Worm (Caenorhabditis elegans) whole organism, midembryonic: ENCODE results near the gene C42D8.1.

Source experiments
- flt-1 ChIP-seq: fragments of 200-800 bp; sonication (Bioruptor generic); IDR thresholded peaks from 2 replicates; pipeline ENCODE4 v1.3.6; 2022; ENCODE audit warnings: missing genetic modification characterization, missing compliant biosample characterization
- klf-2 ChIP-seq: fragments of 200-800 bp; sonication (Bioruptor generic); conservative IDR thresholded peaks from 2 replicates; pipeline ENCODE4 v1.3.6; 2022; ENCODE audit warnings: missing genetic modification reagents, missing genetic modification characterization, missing compliant biosample characterization
- med-1 ChIP-seq: sonication (generic microtip); optimal IDR thresholded peaks from 2 replicates; lab custom pipeline; 2017; ENCODE audit warnings: missing genetic modification characterization, mild to moderate bottlenecking, missing compliant biosample characterization, antibody characterized with exemption, missing genetic modification reagents; ENCODE audit not compliant: insufficient read depth
- ref-1 ChIP-seq: fragments of 200-800 bp; sonication (Bioruptor generic); conservative IDR thresholded peaks from 2 replicates; pipeline ENCODE4 v1.3.6; 2022; ENCODE audit warnings: missing genetic modification reagents, missing genetic modification characterization, missing compliant biosample characterization
- tab-1 ChIP-seq: fragments of 200-800 bp; sonication (Bioruptor generic); IDR thresholded peaks from 2 replicates; pipeline ENCODE4 v1.3.6; 2022; ENCODE audit warnings: missing genetic modification characterization, missing compliant biosample characterization
- ztf-23 ChIP-seq: fragments of 200-800 bp; sonication (Bioruptor generic); IDR thresholded peaks from 2 replicates; pipeline ENCODE4 v1.3.6; 2022; ENCODE audit warnings: missing genetic modification reagents, missing genetic modification characterization, missing compliant biosample characterization
- ztf-29 ChIP-seq: fragments of 200-800 bp; sonication (Bioruptor generic); IDR thresholded peaks from 2 replicates; pipeline ENCODE4 v1.3.6; 2022; ENCODE audit warnings: missing genetic modification reagents, missing genetic modification characterization, missing compliant biosample characterization

ce11 chrX:5098935-5099334, 10.4 kb upstream of the C42D8.1 start:
- no peak for TF ChIP-seq klf-2 (GFP tag; lab: Robert Waterston, UW)
- TF ChIP-seq flt-1 (GFP tag; lab: Robert Waterston, UW): no peak
- TF ChIP-seq ref-1 (GFP tag; lab: Robert Waterston, UW): no peak
- TF ChIP-seq ztf-23 (GFP tag; lab: Robert Waterston, UW): no peak
- no peak for TF ChIP-seq ztf-29
- TF ChIP-seq tab-1: no peak
- TF ChIP-seq med-1: no peak
